Fruit fly (Drosophila melanogaster) whole organism, embryonic: ENCODE results near the gene gish.

Experiments
- Aef1 ChIP-seq: fragments of 200-800 bp; sonication (Bioruptor generic); IDR thresholded peaks from 3 replicates; pipeline ENCODE4 v1.3.6; 2022; ENCODE audit warnings: missing biosample characterization, missing genetic modification characterization
- Atf6 ChIP-seq: fragments of 200-800 bp; sonication (Bioruptor generic); IDR thresholded peaks from 2 replicates; pipeline ENCODE4 v1.3.6; 2022; ENCODE audit warnings: missing biosample characterization, missing genetic modification characterization
- CG11695 ChIP-seq: fragments of 200-800 bp; sonication (Bioruptor generic); IDR thresholded peaks from 3 replicates; pipeline ENCODE4 v1.3.6; 2022; ENCODE audit warnings: missing biosample characterization, missing genetic modification characterization
- CG1233 ChIP-seq: fragments of 200-800 bp; sonication (Bioruptor generic); optimal IDR thresholded peaks from 4 replicates; lab custom pipeline; 2018; ENCODE audit warnings: missing biosample characterization, mild to moderate bottlenecking, missing genetic modification characterization
- CG12942 ChIP-seq: fragments of 200-800 bp; sonication (Bioruptor generic); optimal IDR thresholded peaks from 3 replicates; lab custom pipeline; 2016; ENCODE audit warnings: missing biosample characterization, missing genetic modification characterization
- CG16779 ChIP-seq: fragments of 200-800 bp; sonication (Bioruptor generic); IDR thresholded peaks from 2 replicates; pipeline ENCODE4 v1.3.6; 2022; ENCODE audit warnings: missing biosample characterization, missing genetic modification characterization
- CG16863 ChIP-seq: fragments of 200-800 bp; sonication (Bioruptor generic); optimal IDR thresholded peaks from 3 replicates; lab custom pipeline; 2016; ENCODE audit warnings: missing biosample characterization, missing genetic modification characterization
- CG31365 ChIP-seq: fragments of 200-800 bp; sonication (Bioruptor generic); optimal IDR thresholded peaks from 2 replicates; lab custom pipeline; 2018; ENCODE audit warnings: missing biosample characterization, mild to moderate bottlenecking, missing genetic modification characterization
- CG4820 ChIP-seq: fragments of 200-800 bp; sonication (Bioruptor generic); optimal IDR thresholded peaks from 3 replicates; lab custom pipeline; 2016; ENCODE audit warnings: missing biosample characterization, missing genetic modification characterization
- CG6654 ChIP-seq: fragments of 200-800 bp; sonication (Bioruptor generic); optimal IDR thresholded peaks from 2 replicates; lab custom pipeline; 2017; ENCODE audit warnings: missing biosample characterization, mild to moderate bottlenecking, missing genetic modification characterization
- CG7786 ChIP-seq: fragments of 200-800 bp; sonication (Bioruptor generic); optimal IDR thresholded peaks from 2 replicates; lab custom pipeline; 2016; ENCODE audit warnings: missing biosample characterization, missing genetic modification characterization
- CG7928 ChIP-seq: fragments of 200-800 bp; sonication (Bioruptor generic); optimal IDR thresholded peaks from 2 replicates; lab custom pipeline; 2017; ENCODE audit warnings: missing biosample characterization, mild to moderate bottlenecking, missing genetic modification characterization
- CG8290 ChIP-seq, 3 experiments: fragments of 200-800 bp; sonication (Bioruptor generic); optimal IDR thresholded peaks; 2 replicates each; lab custom pipeline; 2016 to 2019; ENCODE audit warnings: missing biosample characterization in 3 of 3, missing genetic modification characterization in 3 of 3, mild to moderate bottlenecking in 2 of 3, moderate library complexity in 1 of 3
- CG9932 ChIP-seq: fragments of 200-800 bp; sonication (Bioruptor generic); IDR thresholded peaks from 2 replicates; pipeline ENCODE4 v1.3.6; 2022; ENCODE audit warnings: missing biosample characterization, missing genetic modification characterization
- D ChIP-seq, 2 experiments: fragments of 200-800 bp in 1 of 2; fragments of >200 bp in 1 of 2; sonication (Bioruptor generic) in 1 of 2; optimal IDR thresholded peaks; 2 replicates in 1 of 2; 3 replicates in 1 of 2; lab custom pipeline; 2017; ENCODE audit warnings: mild to moderate bottlenecking in 1 of 2, missing biosample characterization in 1 of 2, missing genetic modification characterization in 1 of 2, missing genetic modification reagents in 1 of 2
- D19A ChIP-seq: fragments of 200-800 bp; optimal IDR thresholded peaks from 3 replicates; lab custom pipeline; 2019; ENCODE audit warnings: missing biosample characterization, mild to moderate bottlenecking, missing genetic modification characterization, moderate library complexity
- Dek ChIP-seq: fragments of 200-800 bp; sonication (Bioruptor generic); optimal IDR thresholded peaks from 3 replicates; lab custom pipeline; 2019; ENCODE audit warnings: missing biosample characterization, mild to moderate bottlenecking, missing genetic modification characterization, moderate library complexity
- Dll ChIP-seq: fragments of 200-800 bp; sonication (Bioruptor generic); IDR thresholded peaks from 4 replicates; pipeline ENCODE4 v1.3.6; 2022; ENCODE audit warnings: missing biosample characterization, missing genetic modification characterization; ENCODE audit not compliant: partially characterized antibody
- Ets65A ChIP-seq: fragments of 200-800 bp; sonication (Bioruptor generic); peaks from one replicate; lab custom pipeline; 2016; ENCODE audit warnings: missing biosample characterization, missing genetic modification characterization
- HLH3B ChIP-seq: fragments of 200-800 bp; sonication (Bioruptor generic); IDR thresholded peaks from 2 replicates; pipeline ENCODE4 v1.3.6; 2022; ENCODE audit warnings: missing biosample characterization, missing genetic modification characterization
- Hey ChIP-seq: fragments of 200-800 bp; sonication (Bioruptor generic); optimal IDR thresholded peaks from 3 replicates; lab custom pipeline; 2018; ENCODE audit warnings: missing biosample characterization, mild to moderate bottlenecking, missing genetic modification characterization
- Opbp ChIP-seq: fragments of 200-800 bp; sonication (Bioruptor generic); IDR thresholded peaks from 3 replicates; pipeline ENCODE4 v1.3.6; 2022; ENCODE audit warnings: missing biosample characterization, missing genetic modification characterization; ENCODE audit not compliant: partially characterized antibody
- Rfx ChIP-seq: fragments of 200-800 bp; sonication (Bioruptor generic); IDR thresholded peaks from 2 replicates; pipeline ENCODE4 v1.3.6; 2022; ENCODE audit warnings: missing biosample characterization, missing genetic modification characterization
- Sin3A ChIP-seq: fragments of >200 bp; optimal IDR thresholded peaks from 2 replicates; lab custom pipeline; 2018
- Ssrp ChIP-seq: fragments of 200-800 bp; sonication (Bioruptor generic); optimal IDR thresholded peaks from 2 replicates; lab custom pipeline; 2018; ENCODE audit warnings: missing biosample characterization, mild to moderate bottlenecking, missing genetic modification characterization, moderate library complexity
- Trl ChIP-seq, 3 experiments: fragments of >200 bp in 2 of 3; fragments of 200-800 bp in 1 of 3; sonication (Bioruptor generic) in 1 of 3; optimal IDR thresholded peaks; 2 replicates in 1 of 3; 3 replicates in 2 of 3; lab custom pipeline; 2016 to 2017; ENCODE audit warnings: missing biosample characterization in 1 of 3, missing genetic modification characterization in 1 of 3
- abd-A ChIP-seq: fragments of 200-800 bp; sonication (Bioruptor generic); optimal IDR thresholded peaks from 3 replicates; lab custom pipeline; 2019; ENCODE audit warnings: missing biosample characterization, mild to moderate bottlenecking, missing genetic modification characterization, moderate library complexity
- az2 ChIP-seq: fragments of 200-800 bp; sonication (Bioruptor generic); optimal IDR thresholded peaks from 3 replicates; lab custom pipeline; 2016; ENCODE audit warnings: missing biosample characterization, missing genetic modification characterization
- bbx ChIP-seq: fragments of 200-800 bp; sonication (Bioruptor generic); IDR thresholded peaks from 2 replicates; pipeline ENCODE4 v1.3.6; 2022; ENCODE audit warnings: missing biosample characterization, missing genetic modification characterization; ENCODE audit not compliant: partially characterized antibody
- bigmax ChIP-seq: fragments of 200-800 bp; sonication (Bioruptor generic); optimal IDR thresholded peaks from 2 replicates; lab custom pipeline; 2018; ENCODE audit warnings: missing biosample characterization, mild to moderate bottlenecking, missing genetic modification characterization
- chinmo ChIP-seq: fragments of 200-800 bp; sonication (Bioruptor generic); IDR thresholded peaks from 4 replicates; pipeline ENCODE4 v1.3.6; 2022; ENCODE audit warnings: missing biosample characterization, missing genetic modification characterization; ENCODE audit not compliant: partially characterized antibody
- chm ChIP-seq: fragments of 200-800 bp; sonication (Bioruptor generic); IDR thresholded peaks from 2 replicates; pipeline ENCODE4 v1.3.6; 2022; ENCODE audit warnings: missing biosample characterization, missing genetic modification characterization
- corto ChIP-seq: fragments of 200-800 bp; sonication (Bioruptor generic); optimal IDR thresholded peaks from 2 replicates; lab custom pipeline; 2016; ENCODE audit warnings: missing biosample characterization, mild to moderate bottlenecking, missing genetic modification characterization, moderate library complexity
- crol ChIP-seq: fragments of 200-800 bp; sonication (Bioruptor generic); IDR thresholded peaks from 2 replicates; pipeline ENCODE4 v1.3.6; 2022; ENCODE audit warnings: missing biosample characterization, missing genetic modification characterization
- dm ChIP-seq: fragments of 200-800 bp; sonication (Bioruptor generic); optimal IDR thresholded peaks from 3 replicates; lab custom pipeline; 2016; ENCODE audit warnings: missing biosample characterization, missing genetic modification characterization
- eyg ChIP-seq: fragments of 200-800 bp; sonication (Bioruptor generic); optimal IDR thresholded peaks from 3 replicates; lab custom pipeline; 2016; ENCODE audit warnings: missing biosample characterization, missing genetic modification characterization
- gem ChIP-seq: fragments of 200-800 bp; sonication (Bioruptor generic); optimal IDR thresholded peaks from 2 replicates; lab custom pipeline; 2019; ENCODE audit warnings: missing biosample characterization, mild to moderate bottlenecking, missing genetic modification characterization, moderate library complexity
- kni ChIP-seq: fragments of 200-800 bp; sonication (Bioruptor generic); optimal IDR thresholded peaks from 3 replicates; lab custom pipeline; 2017; ENCODE audit warnings: mild to moderate bottlenecking, missing biosample characterization, missing genetic modification reagents, missing genetic modification characterization
- lab ChIP-seq: fragments of 200-800 bp; sonication (Bioruptor generic); optimal IDR thresholded peaks from 3 replicates; lab custom pipeline; 2017; ENCODE audit warnings: missing biosample characterization, missing genetic modification characterization, mild to moderate bottlenecking, moderate library complexity, missing genetic modification reagents
- lola ChIP-seq, 3 experiments: fragments of >200 bp in 2 of 3; fragments of 200-800 bp in 1 of 3; sonication (Bioruptor generic) in 1 of 3; optimal IDR thresholded peaks; 2 replicates each; lab custom pipeline; 2017 to 2019; ENCODE audit warnings: missing biosample characterization in 3 of 3, missing genetic modification characterization in 3 of 3, mild to moderate bottlenecking in 1 of 3, moderate library complexity in 1 of 3
- org-1 ChIP-seq: fragments of 200-800 bp; sonication (Bioruptor generic); optimal IDR thresholded peaks from 2 replicates; lab custom pipeline; 2017; ENCODE audit warnings: missing biosample characterization, missing genetic modification characterization
- salm ChIP-seq: fragments of 200-800 bp; sonication (Bioruptor generic); optimal IDR thresholded peaks from 2 replicates; lab custom pipeline; 2018; ENCODE audit warnings: missing biosample characterization, mild to moderate bottlenecking, missing genetic modification characterization
- sqz ChIP-seq: fragments of 200-800 bp; sonication (Bioruptor generic); optimal IDR thresholded peaks from 3 replicates; lab custom pipeline; 2018; ENCODE audit warnings: missing biosample characterization, mild to moderate bottlenecking, missing genetic modification characterization
- sr ChIP-seq: fragments of 200-800 bp; sonication (Bioruptor generic); IDR thresholded peaks from 3 replicates; pipeline ENCODE4 v1.3.6; 2022; ENCODE audit warnings: missing biosample characterization, missing genetic modification characterization
- stc ChIP-seq: fragments of 200-800 bp; sonication (Bioruptor generic); IDR thresholded peaks from 2 replicates; pipeline ENCODE4 v1.3.6; 2022; ENCODE audit warnings: missing biosample characterization, missing genetic modification characterization
- toy ChIP-seq: fragments of 200-800 bp; sonication (Bioruptor generic); IDR thresholded peaks from 2 replicates; pipeline ENCODE4 v1.3.6; 2022; ENCODE audit warnings: missing biosample characterization, missing genetic modification characterization
- zen2 ChIP-seq: fragments of 200-800 bp; sonication (Bioruptor generic); IDR thresholded peaks from 3 replicates; pipeline ENCODE4 v1.3.6; 2022; ENCODE audit warnings: missing biosample characterization, missing genetic modification characterization; ENCODE audit not compliant: partially characterized antibody

gish gene

dm6 chr3R:16223252-16224037 lies 48.8 kb upstream of the gish start:
- TF ChIP-seq CG16863 (peak; percentile 13), Trl (optimal IDR thresholded peaks at IDR 0.05; lab: Kevin White, UChicago) (no peak), Trl (GFP tag; optimal IDR thresholded peaks at IDR 0.05; lab: Kevin White, UChicago) (peak; percentile 22), CG4820 (no peak), zen2 (GFP tag; lab: Robert Waterston, UW) (no peak), D (optimal IDR thresholded peaks at IDR 0.05; lab: Kevin White, UChicago) (no peak), D (GFP tag; optimal IDR thresholded peaks at IDR 0.05; lab: Kevin White, UChicago) (peak; percentile 17), sr (GFP tag; lab: Robert Waterston, UW) (0 out of 3 replicates have a peak, but pooled peaks have one; percentile 39), Atf6 (GFP tag; lab: Robert Waterston, UW) (no peak), Opbp (GFP tag; lab: Robert Waterston, UW) (peak; percentile 60; the same call in 2 of the 3 replicates), kni (peak; percentile 67), CG16779 (GFP tag; lab: Robert Waterston, UW) (0 out of 2 replicates have a peak, but pooled peaks have one; percentile 35), stc (0 out of 2 replicates have a peak, but pooled peaks have one; percentile 6), CG7786 (GFP tag; lab: Kevin White, UChicago) (peak; percentile 18), lab (GFP tag; lab: Kevin White, UChicago) (peak; percentile 43), bigmax (GFP tag; lab: Kevin White, UChicago) (peak; percentile 9), CG31365 (peak; percentile 22), CG12942 (GFP tag; lab: Kevin White, UChicago) (no peak), chm (GFP tag; lab: Robert Waterston, UW) (peak; percentile 81), bbx (peak; percentile 50), abd-A (tag; lab: Kevin White, UChicago) (peak; percentile 90), Ssrp (peak; percentile 35), CG1233 (GFP tag; lab: Kevin White, UChicago) (peak; percentile 46), Sin3A (lab: Kevin White, UChicago) (no peak), corto (GFP tag; lab: Kevin White, UChicago) (no peak), CG9932 (GFP tag; lab: Robert Waterston, UW) (peak; percentile 34; the same call in 1 of the 2 replicates), eyg (GFP tag; lab: Kevin White, UChicago) (peak; percentile 3), dm (GFP tag; lab: Kevin White, UChicago) (peak; percentile 31), Aef1 (no peak), HLH3B (GFP tag; lab: Robert Waterston, UW) (0 out of 2 replicates have a peak, but pooled peaks have one; percentile 16), Ets65A (GFP tag; lab: Kevin White, UChicago) (peak; percentile 49), D19A (tag; lab: Kevin White, UChicago) (peak; percentile 33), Dek (no peak), gem (tag; lab: Kevin White, UChicago) (peak; percentile 78), crol (peak; percentile 69), org-1 (GFP tag; lab: Kevin White, UChicago) (peak; percentile 39), Dll (no peak), az2 (GFP tag; lab: Kevin White, UChicago) (no peak), Hey (tag; lab: Kevin White, UChicago) (peak; percentile 46), CG8290 (GFP tag; optimal IDR thresholded peaks at IDR 0.05; lab: Kevin White, UChicago) (no peak), CG8290 (tag; optimal IDR thresholded peaks at IDR 0.05; lab: Kevin White, UChicago) (peak in 1 of 2 experiments; percentile 75), salm (tag; lab: Kevin White, UChicago) (no peak), toy (GFP tag; lab: Robert Waterston, UW) (0 out of 2 replicates have a peak, but pooled peaks have one; percentile 24), CG11695 (0 out of 3 replicates have a peak, but pooled peaks have one; percentile 25), sqz (peak; percentile 14), chinmo (GFP tag; lab: Robert Waterston, UW) (peak; percentile 89), CG7928 (GFP tag; lab: Kevin White, UChicago) (no peak), CG6654 (GFP tag; lab: Kevin White, UChicago) (no peak), lola (GFP tag; optimal IDR thresholded peaks at IDR 0.05; lab: Kevin White, UChicago) (no peak), Rfx (GFP tag; lab: Robert Waterston, UW) (peak; percentile 30; the same call in 1 of the 2 replicates)
